Worm (Caenorhabditis elegans) whole organism, L3 larva: ENCODE data around the gene srz-15.
A peak's percentile ranks its signal among the peaks of the same experiment; 100 is the strongest.

Source experiments
- R02D3.7 ChIP-seq: fragments of 150-350 bp; optimal IDR thresholded peaks from 2 replicates; lab custom pipeline; 2014; ENCODE audit warnings: missing biosample characterization, missing genetic modification characterization
- ZK546.5 ChIP-seq: sonication (generic microtip); optimal IDR thresholded peaks from 2 replicates; lab custom pipeline; 2017; ENCODE audit warnings: missing biosample characterization, missing genetic modification characterization
- ama-1 ChIP-seq: fragments of 150-350 bp; optimal IDR thresholded peaks from 2 replicates; lab custom pipeline; 2018
- ceh-16 ChIP-seq: sonication (generic microtip); optimal IDR thresholded peaks from 2 replicates; lab custom pipeline; 2017; ENCODE audit warnings: missing biosample characterization, missing genetic modification characterization
- ceh-28 ChIP-seq: fragments of 150-350 bp; optimal IDR thresholded peaks from 2 replicates; lab custom pipeline; 2014; ENCODE audit warnings: missing biosample characterization, missing genetic modification reagents, missing genetic modification characterization
- ceh-82 ChIP-seq: fragments of 150-350 bp; optimal IDR thresholded peaks from 2 replicates; lab custom pipeline; 2014; ENCODE audit warnings: missing biosample characterization, missing genetic modification characterization
- ceh-9 ChIP-seq: sonication (generic microtip); optimal IDR thresholded peaks from 2 replicates; lab custom pipeline; 2018; ENCODE audit warnings: missing biosample characterization, missing genetic modification characterization
- daf-12 ChIP-seq: fragments of 150-350 bp; optimal IDR thresholded peaks from 2 replicates; lab custom pipeline; 2014; ENCODE audit warnings: missing biosample characterization, missing genetic modification reagents, missing genetic modification characterization
- egl-27 ChIP-seq: sonication (generic microtip); optimal IDR thresholded peaks from 4 replicates; lab custom pipeline; 2017; ENCODE audit warnings: missing biosample characterization, missing genetic modification reagents, missing genetic modification characterization
- elt-2 ChIP-seq: sonication (generic microtip); optimal IDR thresholded peaks from 2 replicates; lab custom pipeline; 2016; ENCODE audit warnings: missing genetic modification reagents, mild to moderate bottlenecking, missing genetic modification characterization, missing compliant biosample characterization
- elt-3 ChIP-seq, 3 experiments: fragments of 150-350 bp in 1 of 3; sonication (generic microtip) in 2 of 3; optimal IDR thresholded peaks; 2 replicates in 2 of 3; 4 replicates in 1 of 3; lab custom pipeline; 2014 to 2017; ENCODE audit warnings: missing biosample characterization in 3 of 3, missing genetic modification characterization in 3 of 3
- fkh-10 ChIP-seq: sonication (generic microtip); optimal IDR thresholded peaks from 2 replicates; lab custom pipeline; 2017; ENCODE audit warnings: missing biosample characterization, missing genetic modification reagents, missing genetic modification characterization
- fkh-2 ChIP-seq: fragments of 150-350 bp; optimal IDR thresholded peaks from 2 replicates; lab custom pipeline; 2014; ENCODE audit warnings: missing biosample characterization, missing genetic modification reagents, missing genetic modification characterization
- fos-1 ChIP-seq: fragments of 150-350 bp; optimal IDR thresholded peaks from 2 replicates; lab custom pipeline; 2014; ENCODE audit warnings: missing biosample characterization, missing genetic modification characterization
- jun-1 ChIP-seq: fragments of 150-350 bp; optimal IDR thresholded peaks from 2 replicates; lab custom pipeline; 2014; ENCODE audit warnings: missing biosample characterization, missing genetic modification reagents, missing genetic modification characterization
- lin-39 ChIP-seq: fragments of 150-350 bp; optimal IDR thresholded peaks from 2 replicates; lab custom pipeline; 2018; ENCODE audit warnings: missing biosample characterization, missing genetic modification reagents, missing genetic modification characterization
- lsy-12 ChIP-seq: sonication (generic microtip); optimal IDR thresholded peaks from 2 replicates; lab custom pipeline; 2016; ENCODE audit warnings: mild to moderate bottlenecking, missing genetic modification characterization, missing compliant biosample characterization
- mdl-1 ChIP-seq: fragments of 150-350 bp; optimal IDR thresholded peaks from 2 replicates; lab custom pipeline; 2014; ENCODE audit warnings: missing biosample characterization, missing genetic modification characterization
- nfya-1 ChIP-seq: sonication (generic microtip); optimal IDR thresholded peaks from 2 replicates; lab custom pipeline; 2017; ENCODE audit warnings: missing genetic modification characterization, mild to moderate bottlenecking, missing compliant biosample characterization, antibody characterized with exemption, moderate library complexity; ENCODE audit not compliant: insufficient read depth
- nhr-11 ChIP-seq: fragments of 150-350 bp; optimal IDR thresholded peaks from 2 replicates; lab custom pipeline; 2014; ENCODE audit warnings: missing biosample characterization, missing genetic modification characterization
- nhr-12 ChIP-seq: fragments of 150-350 bp; optimal IDR thresholded peaks from 2 replicates; lab custom pipeline; 2014; ENCODE audit warnings: missing biosample characterization, missing genetic modification characterization
- nhr-23 ChIP-seq: fragments of 150-350 bp; optimal IDR thresholded peaks from 2 replicates; lab custom pipeline; 2014; ENCODE audit warnings: missing biosample characterization, missing genetic modification reagents, missing genetic modification characterization
- nhr-237 ChIP-seq: fragments of 150-350 bp; optimal IDR thresholded peaks from 2 replicates; lab custom pipeline; 2014; ENCODE audit warnings: missing biosample characterization, missing genetic modification characterization
- nhr-25 ChIP-seq: sonication (generic microtip); optimal IDR thresholded peaks from 2 replicates; lab custom pipeline; 2017; ENCODE audit warnings: missing biosample characterization, missing genetic modification characterization
- nhr-28 ChIP-seq: fragments of 150-350 bp; optimal IDR thresholded peaks from 2 replicates; lab custom pipeline; 2014; ENCODE audit warnings: missing biosample characterization, missing genetic modification characterization
- nhr-43 ChIP-seq: sonication (generic microtip); optimal IDR thresholded peaks from 2 replicates; lab custom pipeline; 2016; ENCODE audit warnings: mild to moderate bottlenecking, missing genetic modification characterization, missing compliant biosample characterization; ENCODE audit not compliant: poor library complexity, severe bottlenecking
- nhr-67 ChIP-seq: fragments of 150-350 bp; optimal IDR thresholded peaks from 2 replicates; lab custom pipeline; 2014; ENCODE audit warnings: missing biosample characterization, missing genetic modification characterization
- nhr-76 ChIP-seq: fragments of 150-350 bp; sonication (generic microtip); optimal IDR thresholded peaks from 5 replicates; lab custom pipeline; 2014; ENCODE audit warnings: missing biosample characterization, missing genetic modification characterization
- pha-4 ChIP-seq: fragments of 150-350 bp; optimal IDR thresholded peaks from 2 replicates; lab custom pipeline; 2014; ENCODE audit warnings: missing biosample characterization, missing genetic modification reagents, missing genetic modification characterization
- pqm-1 ChIP-seq: fragments of 150-350 bp; optimal IDR thresholded peaks from 2 replicates; lab custom pipeline; 2017; ENCODE audit warnings: missing biosample characterization, missing genetic modification characterization, inconsistent platforms
- skn-1 ChIP-seq: fragments of 150-350 bp; optimal IDR thresholded peaks from 2 replicates; lab custom pipeline; 2014; ENCODE audit warnings: missing biosample characterization, missing genetic modification characterization
- snpc-4 ChIP-seq: fragments of 150-350 bp; optimal IDR thresholded peaks from 2 replicates; lab custom pipeline; 2014; ENCODE audit warnings: missing biosample characterization, missing genetic modification characterization
- unc-62 ChIP-seq: fragments of 150-350 bp; sonication (generic microtip); optimal IDR thresholded peaks from 4 replicates; lab custom pipeline; 2014; ENCODE audit warnings: missing biosample characterization, missing genetic modification reagents, missing genetic modification characterization
- zag-1 ChIP-seq: fragments of 150-350 bp; optimal IDR thresholded peaks from 2 replicates; lab custom pipeline; 2014; ENCODE audit warnings: missing biosample characterization, missing genetic modification characterization
- ztf-11 ChIP-seq: fragments of 150-350 bp; optimal IDR thresholded peaks from 2 replicates; lab custom pipeline; 2014; ENCODE audit warnings: missing biosample characterization, missing genetic modification characterization

The srz-15 gene

DNA sequence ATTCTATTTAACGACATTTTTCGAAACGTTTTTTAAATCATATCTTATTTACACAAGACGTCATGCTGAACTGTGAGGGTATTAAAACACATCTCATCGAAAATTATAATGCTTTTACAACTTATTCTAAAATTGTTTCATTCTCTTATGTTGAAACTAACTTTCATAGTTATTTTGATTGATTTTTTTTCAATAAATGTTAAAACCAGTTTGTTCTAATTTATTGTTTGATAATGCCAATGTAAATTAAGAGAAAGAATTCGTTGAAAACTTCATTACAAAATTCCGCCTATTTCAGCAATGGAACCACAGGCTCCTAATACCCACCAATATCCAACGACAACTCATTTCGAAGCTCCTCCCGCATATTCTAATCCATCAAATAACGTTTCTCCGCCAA is 20.6 kb upstream of the srz-15 start, which contains the start of gene K08D8.11:
Gene K08D8.11 (plus strand): TSS at position 301 of the 400 bp plus-strand sequence.
- no peak for TF ChIP-seq nhr-43 (tag; lab: Kevin White, UChicago)
- no peak for TF ChIP-seq daf-12 (tag; lab: Kevin White, UChicago)
- TF ChIP-seq ceh-82 (tag; lab: Kevin White, UChicago): no peak
- TF ChIP-seq nfya-1 (tag; lab: Kevin White, UChicago): no peak
- TF ChIP-seq zag-1: no peak
- TF ChIP-seq egl-27 (tag; lab: Kevin White, UChicago): no peak
- no peak for TF ChIP-seq snpc-4 (tag; lab: Kevin White, UChicago)
- TF ChIP-seq fkh-2: no peak
- no peak for TF ChIP-seq pqm-1 (tag; lab: Kevin White, UChicago)
- TF ChIP-seq skn-1 (tag; lab: Kevin White, UChicago): no peak
- TF ChIP-seq nhr-28: no peak
- no peak for TF ChIP-seq ceh-9 (tag; lab: Kevin White, UChicago)
- TF ChIP-seq fkh-10 (GFP tag; lab: Kevin White, UChicago): no peak
- no peak for TF ChIP-seq fos-1
- no peak for TF ChIP-seq unc-62
- no peak for TF ChIP-seq ceh-28 (tag; lab: Kevin White, UChicago)

DNA sequence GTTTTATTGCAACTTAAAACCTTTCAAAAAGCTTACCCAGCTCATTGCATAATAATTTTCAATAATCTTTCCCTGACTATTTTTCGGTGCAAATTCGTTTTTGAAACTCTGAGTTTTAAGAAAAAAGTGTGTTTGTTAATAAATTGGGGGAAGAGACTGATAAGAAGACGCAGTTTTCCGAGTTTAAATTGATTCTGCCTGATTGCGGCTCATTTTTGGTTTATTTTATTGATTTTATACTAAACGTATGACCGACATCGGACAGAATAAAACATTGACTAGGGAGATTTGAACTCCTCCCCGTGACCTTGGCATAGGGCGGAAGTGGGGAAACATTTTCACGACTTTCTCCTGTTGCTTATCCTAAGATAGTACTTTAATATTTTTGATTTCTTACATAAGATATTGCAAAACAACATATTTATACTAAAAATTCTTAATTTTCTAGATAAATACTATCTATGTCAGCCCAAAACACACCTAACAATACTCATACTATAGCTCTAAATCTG is 19.2 kb upstream of the srz-15 start, which contains the start of gene K08D8.7:
Gene K08D8.7 (plus strand): TSS at position 462 of the 512 bp plus-strand sequence.
- TF ChIP-seq R02D3.7 (tag; lab: Kevin White, UChicago) (no peak), nhr-237 (tag; lab: Kevin White, UChicago) (no peak), pha-4 (tag; lab: Kevin White, UChicago) (peak; percentile 28), elt-2 (peak; percentile 71), ama-1 (lab: Kevin White, UChicago) (no peak), pqm-1 (tag; lab: Kevin White, UChicago) (peak; percentile 3), unc-62 (no peak), ceh-16 (tag; lab: Kevin White, UChicago) (no peak)

DNA sequence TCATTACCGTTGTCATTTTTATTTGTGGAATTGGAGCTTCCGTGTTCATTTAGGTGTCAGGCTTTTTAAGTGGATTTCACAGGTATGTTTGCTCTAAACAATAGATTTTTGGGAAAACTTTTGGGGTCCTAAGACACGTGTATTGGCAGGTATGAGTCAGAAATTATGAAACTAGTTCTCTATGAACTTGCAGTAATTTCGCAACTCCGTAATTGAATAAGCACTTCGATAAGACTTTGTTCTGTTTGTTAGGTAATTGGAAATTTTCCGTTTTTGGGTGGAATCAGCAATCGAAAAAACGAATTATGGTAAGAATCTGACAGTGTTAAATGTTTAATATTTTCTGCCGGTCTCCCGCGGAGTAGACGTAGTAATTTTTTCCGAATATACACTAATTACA is 18.4 kb upstream of the srz-15 start:
- TF ChIP-seq mdl-1 (tag; lab: Kevin White, UChicago) (no peak), ztf-11 (tag; lab: Kevin White, UChicago) (no peak), zag-1 (no peak), ZK546.5 (tag; lab: Kevin White, UChicago) (no peak), nhr-25 (tag; lab: Kevin White, UChicago) (no peak), jun-1 (tag; lab: Kevin White, UChicago) (no peak), elt-3 (tag; optimal IDR thresholded peaks at IDR 0.05; lab: Kevin White, UChicago) (no peak), ceh-9 (tag; lab: Kevin White, UChicago) (no peak), pqm-1 (tag; lab: Kevin White, UChicago) (no peak), nhr-23 (no peak), nhr-76 (tag; lab: Kevin White, UChicago) (no peak), pha-4 (tag; lab: Kevin White, UChicago) (no peak), nhr-12 (tag; lab: Kevin White, UChicago) (no peak), ceh-82 (tag; lab: Kevin White, UChicago) (no peak), nhr-67 (tag; lab: Kevin White, UChicago) (no peak)

DNA sequence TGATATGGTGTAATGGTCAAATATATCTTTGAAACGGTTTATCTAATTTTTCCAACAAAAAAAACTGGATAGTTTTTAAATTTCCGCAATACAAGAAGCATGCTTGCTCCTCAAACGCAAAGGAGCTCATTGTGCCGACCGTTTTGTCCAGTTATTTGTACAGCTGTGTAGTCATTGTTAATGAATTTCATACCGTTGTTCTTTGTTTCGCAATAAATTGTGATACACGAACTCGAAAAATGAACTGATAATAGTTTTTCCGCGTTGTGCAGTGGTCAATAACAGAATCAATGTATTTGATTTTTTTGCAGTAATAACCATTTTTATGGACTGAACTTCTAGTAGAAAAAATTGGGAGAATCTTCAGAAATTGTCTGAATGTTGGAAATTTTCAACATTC is 16.8 kb upstream of the srz-15 start:
- TF ChIP-seq lsy-12 (tag; lab: Kevin White, UChicago) (no peak), elt-2 (peak; percentile 10), nhr-12 (tag; lab: Kevin White, UChicago) (no peak), skn-1 (tag; lab: Kevin White, UChicago) (no peak), lin-39 (tag; lab: Kevin White, UChicago) (no peak), pha-4 (tag; lab: Kevin White, UChicago) (peak; percentile 10)

DNA sequence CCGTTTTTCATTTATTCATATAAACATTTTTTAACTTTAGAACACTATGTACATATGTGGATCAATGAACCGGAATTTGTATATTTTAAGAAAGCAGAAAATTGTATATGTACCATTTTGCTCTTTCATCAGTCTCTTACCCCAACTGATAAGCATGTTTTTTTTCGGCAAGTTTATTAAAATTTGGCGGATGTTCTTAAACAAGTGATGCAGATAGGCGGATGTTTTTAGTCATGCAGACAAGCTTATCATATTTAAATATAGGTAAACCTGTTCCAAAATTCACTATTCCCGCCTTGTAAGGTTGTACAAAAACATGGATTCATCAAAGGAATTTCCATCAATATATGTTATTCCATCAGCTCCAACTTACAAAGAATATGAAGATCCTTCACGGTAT is 16.2 kb upstream of the srz-15 start, which contains the start of gene K08D8.9:
Gene K08D8.9 (plus strand): TSS at position 301 of the 400 bp plus-strand sequence.
- no peak for TF ChIP-seq nhr-11 (tag; lab: Kevin White, UChicago)
